Worm (Caenorhabditis elegans): ENCODE data around the gene cht-2.
A peak's percentile ranks its signal among the peaks of the same experiment; 100 is the strongest.

The cht-2 gene

DNA sequence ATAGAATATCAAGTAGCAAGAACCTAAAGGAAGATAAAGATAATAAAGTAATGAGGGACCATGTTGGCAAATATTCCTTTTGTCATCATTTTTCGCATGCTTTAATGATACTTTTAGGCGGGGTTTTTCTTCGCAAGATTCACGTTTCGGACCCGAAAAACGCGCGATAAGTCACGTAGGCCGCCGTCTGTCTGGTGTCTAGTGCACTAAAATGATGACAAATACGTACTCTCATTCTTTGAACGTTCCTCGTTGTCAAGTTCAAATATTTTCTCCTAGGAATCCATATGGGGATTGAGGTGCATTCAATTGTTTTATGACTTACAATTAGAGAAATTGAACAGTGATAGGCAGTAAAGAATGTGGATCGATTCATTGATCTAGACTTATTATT, 36.9 kb upstream of the cht-2 start, which contains the start of gene taap-1:
Gene taap-1, minus strand, starts transcription at position 79 of the 394 bp plus-strand sequence.
- TF ChIP-seq lin-15B (tag; optimal IDR thresholded peaks at IDR 0.05): no peak
- TF ChIP-seq skn-1 (tag; optimal IDR thresholded peaks at IDR 0.05): peak; percentile 97
- TF ChIP-seq ceh-82 (tag; optimal IDR thresholded peaks at IDR 0.05): no peak
- TF ChIP-seq blmp-1 (tag; optimal IDR thresholded peaks at IDR 0.05): peak; percentile 20
- peak; percentile 27 for TF ChIP-seq nhr-71 (tag; optimal IDR thresholded peaks at IDR 0.05)
- no peak for TF ChIP-seq nhr-237 (tag; optimal IDR thresholded peaks at IDR 0.05)
- TF ChIP-seq aha-1 (tag; optimal IDR thresholded peaks at IDR 0.05): peak; percentile 79
- peak; percentile 53 for TF ChIP-seq snu-23 (GFP tag; optimal IDR thresholded peaks at IDR 0.05)
- TF ChIP-seq lin-14 (GFP tag; optimal IDR thresholded peaks at IDR 0.05): peak; percentile 79
- TF ChIP-seq fkh-8 (tag; optimal IDR thresholded peaks at IDR 0.05): peak; percentile 54
- TF ChIP-seq efl-1 (optimal IDR thresholded peaks at IDR 0.05): no peak
- TF ChIP-seq efl-1 (GFP tag; optimal IDR thresholded peaks at IDR 0.05 in 1 of 2): peak in 1 of 2 experiments; percentile 46
- peak; percentile 49 for TF ChIP-seq nhr-19 (GFP tag; conservative IDR thresholded peaks at IDR 0.05)
- peak; percentile 50 for TF ChIP-seq nhr-20 (tag; optimal IDR thresholded peaks at IDR 0.05)

DNA sequence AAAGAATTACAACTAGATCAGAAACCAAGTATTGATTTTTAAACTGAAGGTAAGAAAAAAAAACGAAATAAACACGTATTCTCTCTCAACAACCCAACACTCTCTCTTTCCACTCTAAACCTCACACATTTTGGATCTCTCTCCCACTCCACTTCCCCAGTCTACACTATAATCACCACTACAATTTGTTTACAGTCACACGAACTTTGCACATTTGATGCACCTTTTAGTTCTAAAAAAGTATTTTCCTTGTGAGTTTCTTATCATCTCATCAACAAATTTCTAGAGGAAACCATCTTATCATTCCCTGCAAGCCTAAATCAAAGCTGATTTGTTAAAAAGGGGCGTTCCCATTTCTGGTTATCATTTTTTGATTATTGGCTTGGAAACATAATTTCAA, 36.2 kb upstream of the cht-2 start:
- TF ChIP-seq jun-1 (tag; optimal IDR thresholded peaks at IDR 0.05): peak; percentile 53
- TF ChIP-seq elt-2 (tag; optimal IDR thresholded peaks at IDR 0.05): peak; percentile 90
- no peak for TF ChIP-seq snpc-4 (tag; optimal IDR thresholded peaks at IDR 0.05)
- no peak for TF ChIP-seq mdl-1 (tag; optimal IDR thresholded peaks at IDR 0.05)
- TF ChIP-seq lin-35 (GFP tag; optimal IDR thresholded peaks at IDR 0.05): peak in 1 of 2 experiments; percentile 46
- peak; percentile 40 for TF ChIP-seq lin-14 (GFP tag; optimal IDR thresholded peaks at IDR 0.05)
- TF ChIP-seq nhr-20 (tag; optimal IDR thresholded peaks at IDR 0.05): peak; percentile 67
- no peak for TF ChIP-seq nhr-11 (tag; optimal IDR thresholded peaks at IDR 0.05)
- no peak for TF ChIP-seq tbx-2 (tag; optimal IDR thresholded peaks at IDR 0.05)
- no peak for TF ChIP-seq skn-1 (tag; optimal IDR thresholded peaks at IDR 0.05)
- TF ChIP-seq sup-37 (GFP tag; optimal IDR thresholded peaks at IDR 0.05): no peak
- peak in 1 of 3 experiments; percentile 3 for TF ChIP-seq dpl-1 (GFP tag; optimal IDR thresholded peaks at IDR 0.05)
- no peak for TF ChIP-seq elt-3 (tag; optimal IDR thresholded peaks at IDR 0.05)
- peak in 1 of 2 experiments; percentile 31 for TF ChIP-seq lsy-2 (tag; optimal IDR thresholded peaks at IDR 0.05)
- TF ChIP-seq ceh-63 (GFP tag; optimal IDR thresholded peaks at IDR 0.05): no peak
- TF ChIP-seq tlp-1 (tag; optimal IDR thresholded peaks at IDR 0.05): no peak
- peak; percentile 19 for TF ChIP-seq C16A3.4 (tag; optimal IDR thresholded peaks at IDR 0.05)
- peak; percentile 38 for TF ChIP-seq nhr-71 (tag; optimal IDR thresholded peaks at IDR 0.05)
- TF ChIP-seq snu-23 (GFP tag; optimal IDR thresholded peaks at IDR 0.05): peak; percentile 59
- TF ChIP-seq nhr-85 (tag): peak; percentile 50
- peak; percentile 16 for TF ChIP-seq ztf-4 (tag; optimal IDR thresholded peaks at IDR 0.05)
- peak; percentile 31 for TF ChIP-seq blmp-1 (tag; optimal IDR thresholded peaks at IDR 0.05)
- TF ChIP-seq nhr-90 (tag; optimal IDR thresholded peaks at IDR 0.05; ENCODE audit: poor library complexity): peak; percentile 19

DNA sequence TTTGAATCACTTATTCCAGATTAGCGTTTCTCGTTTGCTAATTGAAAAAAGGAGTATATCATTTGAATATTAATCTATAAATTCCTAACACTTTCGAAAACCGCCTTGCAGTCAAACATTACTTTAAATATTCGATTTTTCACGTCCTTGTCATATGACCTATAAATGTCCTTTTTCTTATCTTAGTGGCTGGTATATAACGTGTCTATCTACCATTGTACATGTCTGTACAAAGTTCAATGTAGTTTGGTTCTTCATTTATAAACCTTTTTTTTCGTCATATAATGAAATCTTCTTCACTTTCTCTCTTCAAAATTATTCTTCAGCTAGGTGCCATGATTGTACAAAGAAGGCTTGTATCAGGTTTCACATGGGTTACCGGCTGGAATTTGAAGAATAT, 35.1 kb upstream of the cht-2 start, which contains the start of gene gbh-2:
Gene gbh-2, plus strand, starts transcription at position 277 of the 400 bp plus-strand sequence.
- TF ChIP-seq mef-2 (tag; optimal IDR thresholded peaks at IDR 0.05): no peak
- TF ChIP-seq ceh-88 (GFP tag; IDR thresholded peaks at IDR 0.05): no peak
- TF ChIP-seq lsy-2 (tag; optimal IDR thresholded peaks at IDR 0.05): peak; percentile 6 to 41
- no peak for TF ChIP-seq grh-1 (GFP tag; IDR thresholded peaks at IDR 0.05)
- TF ChIP-seq nhr-71 (tag; optimal IDR thresholded peaks at IDR 0.05): peak; percentile 86
- TF ChIP-seq lin-35 (GFP tag; optimal IDR thresholded peaks at IDR 0.05): peak in 1 of 2 experiments; percentile 72
- no peak for TF ChIP-seq ets-5 (GFP tag; IDR thresholded peaks at IDR 0.05)
- no peak for TF ChIP-seq nhr-12 (tag; optimal IDR thresholded peaks at IDR 0.05)
- TF ChIP-seq pqm-1 (tag; optimal IDR thresholded peaks at IDR 0.05): no peak
- TF ChIP-seq ztf-4 (tag; optimal IDR thresholded peaks at IDR 0.05): no peak
- TF ChIP-seq fkh-4 (tag; optimal IDR thresholded peaks at IDR 0.05; ENCODE audit: borderline replicate concordance): no peak
- no peak for TF ChIP-seq ama-1 (optimal IDR thresholded peaks at IDR 0.05)
- TF ChIP-seq lir-3 (tag; optimal IDR thresholded peaks at IDR 0.05; ENCODE audit: poor library complexity): no peak
- TF ChIP-seq nhr-20 (tag; optimal IDR thresholded peaks at IDR 0.05): peak; percentile 90
- TF ChIP-seq jun-1 (tag; optimal IDR thresholded peaks at IDR 0.05): no peak
- no peak for TF ChIP-seq fos-1 (tag; optimal IDR thresholded peaks at IDR 0.05)
- no peak for TF ChIP-seq unc-130 (tag; optimal IDR thresholded peaks at IDR 0.05)
- TF ChIP-seq elt-2 (tag; optimal IDR thresholded peaks at IDR 0.05): peak; percentile 89
- no peak for TF ChIP-seq hlh-4 (tag; optimal IDR thresholded peaks at IDR 0.05)
- no peak for TF ChIP-seq lin-13 (GFP tag; optimal IDR thresholded peaks at IDR 0.05)
- no peak for TF ChIP-seq lin-15B (tag; optimal IDR thresholded peaks at IDR 0.05)
- no peak for TF ChIP-seq swsn-7 (tag; optimal IDR thresholded peaks at IDR 0.05)
- no peak for TF ChIP-seq ceh-82 (tag; optimal IDR thresholded peaks at IDR 0.05)
- no peak for TF ChIP-seq unc-98 (GFP tag; IDR thresholded peaks at IDR 0.05)
- no peak for TF ChIP-seq tlp-1 (tag; optimal IDR thresholded peaks at IDR 0.05)
- no peak for TF ChIP-seq mab-9 (GFP tag; IDR thresholded peaks at IDR 0.05)
- TF ChIP-seq nhr-19 (GFP tag; conservative IDR thresholded peaks at IDR 0.05): peak; percentile 34; the same call in 1 of the 2 replicates
- TF ChIP-seq nhr-237 (tag; optimal IDR thresholded peaks at IDR 0.05): no peak
- TF ChIP-seq aha-1 (tag; optimal IDR thresholded peaks at IDR 0.05): no peak
- no peak for TF ChIP-seq C34B4.2 (tag; optimal IDR thresholded peaks at IDR 0.05)
- TF ChIP-seq efl-1 (optimal IDR thresholded peaks at IDR 0.05): no peak
- TF ChIP-seq efl-1 (GFP tag; optimal IDR thresholded peaks at IDR 0.05 in 1 of 2): peak in 1 of 2 experiments; percentile 79
